Worm (Caenorhabditis elegans) whole organism, midembryonic: Measurements from ENCODE around the gene dpy-8.

ENCODE experiments used
- T22C8.4 ChIP-seq: fragments of 200-800 bp; sonication (Bioruptor generic); IDR thresholded peaks from 2 replicates; pipeline ENCODE4 v1.3.6; 2022; ENCODE audit warnings: missing genetic modification characterization, missing compliant biosample characterization
- cog-1 ChIP-seq: sonication (generic microtip); optimal IDR thresholded peaks from 2 replicates; lab custom pipeline; 2016; ENCODE audit warnings: missing genetic modification characterization, missing compliant biosample characterization
- flt-1 ChIP-seq: fragments of 200-800 bp; sonication (Bioruptor generic); IDR thresholded peaks from 2 replicates; pipeline ENCODE4 v1.3.6; 2022; ENCODE audit warnings: missing genetic modification characterization, missing compliant biosample characterization
- klf-2 ChIP-seq: fragments of 200-800 bp; sonication (Bioruptor generic); conservative IDR thresholded peaks from 2 replicates; pipeline ENCODE4 v1.3.6; 2022; ENCODE audit warnings: missing genetic modification reagents, missing genetic modification characterization, missing compliant biosample characterization
- ref-1 ChIP-seq: fragments of 200-800 bp; sonication (Bioruptor generic); conservative IDR thresholded peaks from 2 replicates; pipeline ENCODE4 v1.3.6; 2022; ENCODE audit warnings: missing genetic modification reagents, missing genetic modification characterization, missing compliant biosample characterization
- ztf-23 ChIP-seq: fragments of 200-800 bp; sonication (Bioruptor generic); IDR thresholded peaks from 2 replicates; pipeline ENCODE4 v1.3.6; 2022; ENCODE audit warnings: missing genetic modification reagents, missing genetic modification characterization, missing compliant biosample characterization
- ztf-29 ChIP-seq: fragments of 200-800 bp; sonication (Bioruptor generic); IDR thresholded peaks from 2 replicates; pipeline ENCODE4 v1.3.6; 2022; ENCODE audit warnings: missing genetic modification reagents, missing genetic modification characterization, missing compliant biosample characterization

DNA sequence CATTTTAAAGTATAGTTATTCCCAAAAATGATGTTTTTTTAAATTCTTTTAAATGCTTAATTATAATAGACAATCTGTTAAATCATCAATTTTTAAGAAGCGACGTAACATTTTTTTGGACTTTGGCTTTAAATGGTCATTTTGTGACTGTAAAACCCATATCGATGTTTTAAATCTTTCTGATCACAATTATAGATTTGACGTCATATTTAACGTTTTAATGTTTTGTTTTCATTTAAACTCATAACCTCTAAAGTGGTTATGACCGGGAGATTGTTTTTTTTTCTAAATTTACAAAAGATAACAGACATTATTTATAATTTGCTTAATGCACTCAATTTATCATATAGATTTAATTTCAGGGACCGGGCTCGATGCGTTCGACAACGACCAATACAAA lies 38.4 kb downstream of the dpy-8 start:
- TF ChIP-seq ztf-29 (no peak), flt-1 (GFP tag; lab: Robert Waterston, UW) (no peak), ztf-23 (GFP tag; lab: Robert Waterston, UW) (no peak), T22C8.4 (no peak), cog-1 (tag; lab: Kevin White, UChicago) (no peak), klf-2 (GFP tag; lab: Robert Waterston, UW) (no peak), ref-1 (GFP tag; lab: Robert Waterston, UW) (no peak)
